Worm (Caenorhabditis elegans) whole organism, young adult: Measurements from ENCODE around the gene mrpl-42.

Source experiments
- B0019.2 ChIP-seq: fragments of 200-800 bp; sonication (Bioruptor generic); conservative IDR thresholded peaks from 2 replicates; pipeline ENCODE4 v1.3.6; 2022; ENCODE audit warnings: missing genetic modification reagents, missing genetic modification characterization, missing compliant biosample characterization
- F49E8.2 ChIP-seq: sonication (generic microtip); optimal IDR thresholded peaks from 3 replicates; lab custom pipeline; 2017; ENCODE audit warnings: missing genetic modification characterization, mild to moderate bottlenecking, missing compliant biosample characterization, antibody characterized with exemption, moderate library complexity; ENCODE audit not compliant: insufficient read depth
- ceh-79 ChIP-seq: sonication (generic microtip); optimal IDR thresholded peaks from 2 replicates; lab custom pipeline; 2017; ENCODE audit warnings: mild to moderate bottlenecking, missing genetic modification characterization, missing compliant biosample characterization
- egl-18 ChIP-seq: fragments of 200-800 bp; sonication (Bioruptor generic); IDR thresholded peaks from 2 replicates; pipeline ENCODE4 v1.3.6; 2022; ENCODE audit warnings: missing genetic modification reagents, missing genetic modification characterization, missing compliant biosample characterization
- pha-4 ChIP-seq: fragments of 150-350 bp; sonication (generic microtip); optimal IDR thresholded peaks from 2 replicates; lab custom pipeline; 2014; ENCODE audit warnings: missing biosample characterization, missing genetic modification reagents, missing genetic modification characterization
- sea-2 ChIP-seq: fragments of 200-800 bp; sonication (Bioruptor generic); IDR thresholded peaks from 2 replicates; pipeline ENCODE4 v1.3.6; 2022; ENCODE audit warnings: missing genetic modification characterization, missing compliant biosample characterization

ce11 chrIV:9093932-9094331, 324 bp downstream of the mrpl-42 start, which contains the start of gene lpl-1:
- TF ChIP-seq sea-2 (GFP tag; lab: Robert Waterston, UW) = no peak
- TF ChIP-seq B0019.2 (GFP tag; lab: Robert Waterston, UW) = no peak
- TF ChIP-seq pha-4 (tag; lab: Kevin White, UChicago) = no peak
- no peak for TF ChIP-seq F49E8.2 (tag; lab: Kevin White, UChicago)
- TF ChIP-seq egl-18 (GFP tag; lab: Robert Waterston, UW) = no peak
- no peak for TF ChIP-seq ceh-79 (tag; lab: Kevin White, UChicago)
